Worm (Caenorhabditis elegans) whole organism, midembryonic: Measurements from ENCODE around the gene unc-31.

Source experiments
- T22C8.4 ChIP-seq: fragments of 200-800 bp; sonication (Bioruptor generic); IDR thresholded peaks from 2 replicates; pipeline ENCODE4 v1.3.6; 2022; ENCODE audit warnings: missing genetic modification characterization, missing compliant biosample characterization
- cog-1 ChIP-seq: sonication (generic microtip); optimal IDR thresholded peaks from 2 replicates; lab custom pipeline; 2016; ENCODE audit warnings: missing genetic modification characterization, missing compliant biosample characterization
- flt-1 ChIP-seq: fragments of 200-800 bp; sonication (Bioruptor generic); IDR thresholded peaks from 2 replicates; pipeline ENCODE4 v1.3.6; 2022; ENCODE audit warnings: missing genetic modification characterization, missing compliant biosample characterization
- klf-2 ChIP-seq: fragments of 200-800 bp; sonication (Bioruptor generic); conservative IDR thresholded peaks from 2 replicates; pipeline ENCODE4 v1.3.6; 2022; ENCODE audit warnings: missing genetic modification reagents, missing genetic modification characterization, missing compliant biosample characterization
- med-1 ChIP-seq: sonication (generic microtip); optimal IDR thresholded peaks from 2 replicates; lab custom pipeline; 2017; ENCODE audit warnings: missing genetic modification characterization, mild to moderate bottlenecking, missing compliant biosample characterization, antibody characterized with exemption, missing genetic modification reagents; ENCODE audit not compliant: insufficient read depth
- ref-1 ChIP-seq: fragments of 200-800 bp; sonication (Bioruptor generic); conservative IDR thresholded peaks from 2 replicates; pipeline ENCODE4 v1.3.6; 2022; ENCODE audit warnings: missing genetic modification reagents, missing genetic modification characterization, missing compliant biosample characterization
- tab-1 ChIP-seq: fragments of 200-800 bp; sonication (Bioruptor generic); IDR thresholded peaks from 2 replicates; pipeline ENCODE4 v1.3.6; 2022; ENCODE audit warnings: missing genetic modification characterization, missing compliant biosample characterization
- ztf-23 ChIP-seq: fragments of 200-800 bp; sonication (Bioruptor generic); IDR thresholded peaks from 2 replicates; pipeline ENCODE4 v1.3.6; 2022; ENCODE audit warnings: missing genetic modification reagents, missing genetic modification characterization, missing compliant biosample characterization
- ztf-29 ChIP-seq: fragments of 200-800 bp; sonication (Bioruptor generic); IDR thresholded peaks from 2 replicates; pipeline ENCODE4 v1.3.6; 2022; ENCODE audit warnings: missing genetic modification reagents, missing genetic modification characterization, missing compliant biosample characterization

DNA sequence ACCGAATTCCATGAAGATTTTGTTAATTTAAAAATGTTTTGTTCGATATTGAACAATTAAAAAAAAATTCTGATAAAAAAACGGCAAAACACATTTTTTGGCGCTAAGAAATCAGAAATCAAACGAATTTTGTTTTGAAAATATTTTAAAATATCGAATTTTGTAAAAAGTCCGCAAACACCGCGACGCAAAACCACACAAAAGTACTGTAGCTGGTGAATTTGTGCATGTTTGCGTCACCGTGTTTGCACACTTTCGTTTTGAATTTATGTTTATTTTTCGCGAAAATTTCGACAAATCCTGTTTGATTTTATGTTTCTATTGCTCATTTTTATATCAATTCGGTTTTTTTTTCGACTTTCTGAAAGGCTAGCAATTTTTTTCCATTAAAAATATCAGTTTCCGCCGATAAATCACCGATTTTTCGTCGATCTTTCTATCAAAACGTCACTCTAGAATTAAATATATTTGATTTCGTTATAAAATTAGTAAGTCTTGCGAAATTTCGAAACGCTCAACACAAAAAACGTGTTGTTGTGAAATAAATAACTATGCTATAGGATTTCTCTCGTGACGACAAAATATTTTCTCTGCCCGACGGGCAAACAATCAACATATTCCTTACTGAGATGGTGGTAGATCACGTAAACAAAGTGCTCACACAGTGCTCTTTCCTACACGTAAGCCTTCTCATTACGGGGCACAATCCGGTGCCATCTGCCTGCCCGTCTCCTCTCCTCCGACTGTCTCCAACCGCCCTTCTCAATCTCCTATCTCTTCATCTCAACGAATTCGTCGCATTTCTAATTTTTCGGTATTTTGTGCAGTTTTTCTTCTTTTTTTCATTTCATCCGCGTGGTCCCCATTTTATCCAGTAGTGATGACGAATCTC is 58.2 kb downstream of the unc-31 start:
- TF ChIP-seq ref-1 (GFP tag; lab: Robert Waterston, UW) = no peak
- TF ChIP-seq flt-1 (GFP tag; lab: Robert Waterston, UW) = no peak
- TF ChIP-seq tab-1 (GFP tag; lab: Robert Waterston, UW) = no peak
- no peak for TF ChIP-seq klf-2 (GFP tag; lab: Robert Waterston, UW)
- TF ChIP-seq cog-1 = no peak
- no peak for TF ChIP-seq med-1 (GFP tag; lab: Kevin White, UChicago)
- TF ChIP-seq T22C8.4 = no peak
- TF ChIP-seq ztf-29 (GFP tag; lab: Robert Waterston, UW) = no peak
- no peak for TF ChIP-seq ztf-23 (GFP tag; lab: Robert Waterston, UW)
